Fruit fly (Drosophila melanogaster): ENCODE measurements around the gene CG43349.

DNA sequence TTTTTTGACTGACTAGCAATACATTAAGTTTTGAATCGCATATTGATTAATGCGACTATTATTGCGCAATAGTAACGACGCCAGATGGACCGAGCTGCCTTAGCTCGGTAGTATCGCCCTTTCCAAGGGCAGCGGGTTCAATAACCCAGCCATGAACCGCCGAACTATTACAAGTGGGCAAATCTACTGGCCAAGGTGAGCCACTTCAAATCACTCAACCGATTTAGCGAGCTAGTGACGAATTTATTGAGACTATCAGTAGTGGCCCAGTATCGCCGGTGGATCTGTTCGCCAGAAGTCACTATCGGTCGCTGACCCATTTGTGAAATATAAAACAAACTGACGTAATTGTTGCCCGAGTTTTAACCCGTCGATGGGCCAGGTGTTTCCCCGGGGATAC lies 18.5 kb downstream of the CG43349 start:
- TF ChIP-seq CG8478 (optimal IDR thresholded peaks at IDR 0.05) (no peak), CTCF (optimal IDR thresholded peaks at IDR 0.05) (no peak)
